Worm (Caenorhabditis elegans) whole organism, mixed stage, embryonic: ENCODE results near the gene T25B9.6.
A peak's percentile ranks its signal among the peaks of the same experiment; 100 is the strongest.

ENCODE experiments used
- bed-3 ChIP-seq: fragments of 200-800 bp; sonication (Bioruptor generic); optimal IDR thresholded peaks from 3 replicates; lab custom pipeline; 2018; ENCODE audit warnings: mild to moderate bottlenecking, missing genetic modification characterization, moderate library complexity, missing compliant biosample characterization
- blmp-1 ChIP-seq: fragments of 150-350 bp; optimal IDR thresholded peaks from 2 replicates; lab custom pipeline; 2014; ENCODE audit warnings: missing biosample characterization, missing genetic modification characterization
- ceh-39 ChIP-seq: fragments of 150-350 bp; optimal IDR thresholded peaks from 2 replicates; lab custom pipeline; 2014; ENCODE audit warnings: missing biosample characterization, missing genetic modification characterization
- ceh-43 ChIP-seq: fragments of 200-800 bp; sonication (Bioruptor generic); optimal IDR thresholded peaks from 2 replicates; lab custom pipeline; 2018; ENCODE audit warnings: mild to moderate bottlenecking, missing genetic modification characterization, moderate library complexity, missing compliant biosample characterization
- ces-1 ChIP-seq: fragments of 150-350 bp; optimal IDR thresholded peaks from 2 replicates; lab custom pipeline; 2014; ENCODE audit warnings: missing biosample characterization, missing genetic modification reagents, missing genetic modification characterization
- cnd-1 ChIP-seq: fragments of 200-800 bp; sonication (Bioruptor generic); optimal IDR thresholded peaks from 2 replicates; lab custom pipeline; 2018; ENCODE audit warnings: mild to moderate bottlenecking, missing genetic modification characterization, missing compliant biosample characterization
- drap-1 ChIP-seq: fragments of 200-800 bp; sonication (Bioruptor generic); optimal IDR thresholded peaks from 3 replicates; lab custom pipeline; 2018; ENCODE audit warnings: mild to moderate bottlenecking, missing genetic modification characterization, missing compliant biosample characterization
- elt-1 ChIP-seq: sonication (generic microtip); optimal IDR thresholded peaks from 2 replicates; lab custom pipeline; 2017; ENCODE audit warnings: missing genetic modification characterization, mild to moderate bottlenecking, missing compliant biosample characterization, antibody characterized with exemption, moderate library complexity, borderline replicate concordance; ENCODE audit not compliant: insufficient read depth
- elt-3 ChIP-seq: fragments of 150-350 bp; optimal IDR thresholded peaks from 2 replicates; lab custom pipeline; 2014; ENCODE audit warnings: missing biosample characterization, missing genetic modification characterization
- flh-1 ChIP-seq: fragments of 200-800 bp; sonication (Bioruptor generic); optimal IDR thresholded peaks from 2 replicates; lab custom pipeline; 2018; ENCODE audit warnings: mild to moderate bottlenecking, missing genetic modification characterization, moderate library complexity, missing compliant biosample characterization
- ham-2 ChIP-seq: fragments of 200-800 bp; sonication (Bioruptor generic); optimal IDR thresholded peaks from 2 replicates; lab custom pipeline; 2018; ENCODE audit warnings: mild to moderate bottlenecking, missing genetic modification characterization, missing compliant biosample characterization
- lin-13 ChIP-seq: fragments of 150-350 bp; optimal IDR thresholded peaks from 2 replicates; lab custom pipeline; 2014; ENCODE audit warnings: missing biosample characterization, missing genetic modification characterization
- lin-32 ChIP-seq: fragments of 200-800 bp; sonication (Bioruptor generic); optimal IDR thresholded peaks from 2 replicates; lab custom pipeline; 2018; ENCODE audit warnings: mild to moderate bottlenecking, missing genetic modification characterization, missing compliant biosample characterization
- mep-1 ChIP-seq: fragments of 150-350 bp; optimal IDR thresholded peaks from 2 replicates; lab custom pipeline; 2017; ENCODE audit warnings: missing biosample characterization, missing genetic modification reagents, missing genetic modification characterization, inconsistent platforms
- mls-2 ChIP-seq: sonication (generic microtip); optimal IDR thresholded peaks from 2 replicates; lab custom pipeline; 2016; ENCODE audit warnings: mild to moderate bottlenecking, missing genetic modification characterization, moderate library complexity, missing compliant biosample characterization
- nhr-12 ChIP-seq: fragments of 150-350 bp; optimal IDR thresholded peaks from 2 replicates; lab custom pipeline; 2014; ENCODE audit warnings: missing biosample characterization, missing genetic modification characterization
- nhr-237 ChIP-seq: fragments of 150-350 bp; optimal IDR thresholded peaks from 2 replicates; lab custom pipeline; 2014; ENCODE audit warnings: missing biosample characterization, missing genetic modification characterization
- nhr-28 ChIP-seq: fragments of 150-350 bp; optimal IDR thresholded peaks from 2 replicates; lab custom pipeline; 2014; ENCODE audit warnings: missing biosample characterization, missing genetic modification characterization
- pha-4 ChIP-seq: fragments of 150-350 bp; optimal IDR thresholded peaks from 2 replicates; lab custom pipeline; 2018; ENCODE audit warnings: missing biosample characterization, missing genetic modification reagents, missing genetic modification characterization
- sem-2 ChIP-seq: fragments of 200-800 bp; sonication (Bioruptor generic); optimal IDR thresholded peaks from 2 replicates; lab custom pipeline; 2018; ENCODE audit warnings: mild to moderate bottlenecking, missing genetic modification characterization, missing compliant biosample characterization
- snpc-4 ChIP-seq: fragments of 150-350 bp; optimal IDR thresholded peaks from 2 replicates; lab custom pipeline; 2014; ENCODE audit warnings: missing biosample characterization, missing genetic modification characterization
- sptf-1 ChIP-seq: sonication (generic microtip); optimal IDR thresholded peaks from 2 replicates; lab custom pipeline; 2017; ENCODE audit warnings: mild to moderate bottlenecking, missing genetic modification characterization, moderate library complexity, missing compliant biosample characterization
- unc-120 ChIP-seq: sonication (generic microtip); optimal IDR thresholded peaks from 2 replicates; lab custom pipeline; 2017; ENCODE audit warnings: missing genetic modification characterization, missing compliant biosample characterization; ENCODE audit not compliant: poor library complexity, severe bottlenecking
- unc-62 ChIP-seq: fragments of 150-350 bp; optimal IDR thresholded peaks from 2 replicates; lab custom pipeline; 2014; ENCODE audit warnings: missing biosample characterization, missing genetic modification reagents, missing genetic modification characterization
- zip-8 ChIP-seq: fragments of 150-350 bp; optimal IDR thresholded peaks from 2 replicates; lab custom pipeline; 2014; ENCODE audit warnings: missing biosample characterization, missing genetic modification characterization
- ztf-11 ChIP-seq: fragments of 150-350 bp; optimal IDR thresholded peaks from 2 replicates; lab custom pipeline; 2014; ENCODE audit warnings: missing biosample characterization, missing genetic modification characterization

Gene T25B9.6

ce11 chrIV:10768146-10768636 lies 10.2 kb downstream of the T25B9.6 start, which contains the start of gene T25B9.8:
T25B9.8 (minus strand) TSS chrIV:10768196.
- no peak for TF ChIP-seq mep-1 (tag; lab: Kevin White, UChicago)
- no peak for TF ChIP-seq elt-3
- TF ChIP-seq ces-1 (GFP tag; lab: Kevin White, UChicago) = peak; percentile 44

- TF ChIP-seq drap-1 (GFP tag; lab: Kevin White, UChicago) (no peak), lin-32 (GFP tag; lab: Kevin White, UChicago) (no peak), unc-120 (tag; lab: Kevin White, UChicago) (no peak), sptf-1 (tag; lab: Kevin White, UChicago) (no peak), unc-62 (GFP tag; lab: Kevin White, UChicago) (no peak)
Observed at ce11 chrIV:10769353-10769752, 11.4 kb downstream of the T25B9.6 start, which contains the start of gene T25B9.9. T25B9.9 (plus strand) TSS chrIV:10769653.

ce11 chrIV:10771296-10771695 lies 13.4 kb downstream of the T25B9.6 start:
- TF ChIP-seq drap-1 (GFP tag; lab: Kevin White, UChicago) (no peak), ceh-43 (GFP tag; lab: Kevin White, UChicago) (no peak), elt-1 (tag; lab: Kevin White, UChicago) (no peak), ceh-39 (tag; lab: Kevin White, UChicago) (no peak), nhr-12 (tag; lab: Kevin White, UChicago) (no peak), snpc-4 (tag; lab: Kevin White, UChicago) (no peak), mls-2 (tag; lab: Kevin White, UChicago) (no peak), lin-32 (GFP tag; lab: Kevin White, UChicago) (no peak), blmp-1 (tag; lab: Kevin White, UChicago) (no peak), bed-3 (GFP tag; lab: Kevin White, UChicago) (no peak), sem-2 (GFP tag; lab: Kevin White, UChicago) (no peak)
- TF ChIP-seq, all 35 proteins: peak for 0

ce11 chrIV:10773811-10774210 lies 15.9 kb downstream of the T25B9.6 start, which contains the start of gene inpp-1:
inpp-1 (minus strand) TSS chrIV:10773911.
- TF ChIP-seq ztf-11 (tag; lab: Kevin White, UChicago) = no peak
- no peak for TF ChIP-seq lin-13 (tag; lab: Kevin White, UChicago)
- TF ChIP-seq nhr-237 (tag; lab: Kevin White, UChicago) = no peak
- TF ChIP-seq ham-2 (GFP tag; lab: Kevin White, UChicago) = no peak
- TF ChIP-seq mls-2 (tag; lab: Kevin White, UChicago) = no peak
- TF ChIP-seq zip-8 (tag; lab: Kevin White, UChicago) = no peak
- TF ChIP-seq lin-32 (GFP tag; lab: Kevin White, UChicago) = no peak
- no peak for TF ChIP-seq sem-2 (GFP tag; lab: Kevin White, UChicago)
- no peak for TF ChIP-seq elt-3
- no peak for TF ChIP-seq snpc-4 (tag; lab: Kevin White, UChicago)
- TF ChIP-seq flh-1 (GFP tag; lab: Kevin White, UChicago) = no peak

- TF ChIP-seq mls-2 (tag; lab: Kevin White, UChicago) (no peak), nhr-237 (tag; lab: Kevin White, UChicago) (no peak)
- TF ChIP-seq, all 35 proteins: peak for 0
Observed at ce11 chrIV:10777076-10777475, 19.1 kb downstream of the T25B9.6 start.

- TF ChIP-seq elt-1 (tag; lab: Kevin White, UChicago) (no peak), zip-8 (tag; lab: Kevin White, UChicago) (peak; percentile 99), unc-120 (tag; lab: Kevin White, UChicago) (no peak), ces-1 (GFP tag; lab: Kevin White, UChicago) (no peak), ceh-43 (GFP tag; lab: Kevin White, UChicago) (no peak)
Observed at ce11 chrIV:10777600-10777999, 19.7 kb downstream of the T25B9.6 start.

- TF ChIP-seq elt-1 (tag; lab: Kevin White, UChicago) (no peak), sptf-1 (tag; lab: Kevin White, UChicago) (no peak), nhr-28 (tag; lab: Kevin White, UChicago) (no peak), lin-32 (GFP tag; lab: Kevin White, UChicago) (no peak), ceh-39 (tag; lab: Kevin White, UChicago) (no peak), cnd-1 (no peak), ces-1 (GFP tag; lab: Kevin White, UChicago) (no peak), sem-2 (GFP tag; lab: Kevin White, UChicago) (no peak), elt-3 (no peak), unc-62 (GFP tag; lab: Kevin White, UChicago) (no peak), mep-1 (tag; lab: Kevin White, UChicago) (no peak), pha-4 (tag; lab: Kevin White, UChicago) (no peak), blmp-1 (tag; lab: Kevin White, UChicago) (no peak), nhr-237 (tag; lab: Kevin White, UChicago) (no peak), bed-3 (GFP tag; lab: Kevin White, UChicago) (no peak)
- TF ChIP-seq, all 35 proteins: peak for 0
Observed at ce11 chrIV:10778582-10778981, 20.6 kb downstream of the T25B9.6 start.
